Worm (Caenorhabditis elegans) whole organism, mixed stage, embryonic: ENCODE measurements around the gene hsd-2.

Experiments
- M03D4.4 ChIP-seq: sonication (generic microtip); optimal IDR thresholded peaks from 2 replicates; lab custom pipeline; 2017; ENCODE audit warnings: mild to moderate bottlenecking, missing genetic modification characterization, missing compliant biosample characterization
- bed-3 ChIP-seq: fragments of 200-800 bp; sonication (Bioruptor generic); optimal IDR thresholded peaks from 3 replicates; lab custom pipeline; 2018; ENCODE audit warnings: mild to moderate bottlenecking, missing genetic modification characterization, moderate library complexity, missing compliant biosample characterization
- blmp-1 ChIP-seq: fragments of 150-350 bp; optimal IDR thresholded peaks from 2 replicates; lab custom pipeline; 2014; ENCODE audit warnings: missing biosample characterization, missing genetic modification characterization
- ceh-39 ChIP-seq: fragments of 150-350 bp; optimal IDR thresholded peaks from 2 replicates; lab custom pipeline; 2014; ENCODE audit warnings: missing biosample characterization, missing genetic modification characterization
- ceh-43 ChIP-seq: fragments of 200-800 bp; sonication (Bioruptor generic); optimal IDR thresholded peaks from 2 replicates; lab custom pipeline; 2018; ENCODE audit warnings: mild to moderate bottlenecking, missing genetic modification characterization, moderate library complexity, missing compliant biosample characterization
- ceh-83 ChIP-seq: fragments of 200-800 bp; sonication (Bioruptor generic); optimal IDR thresholded peaks from 2 replicates; lab custom pipeline; 2018; ENCODE audit warnings: mild to moderate bottlenecking, missing genetic modification characterization, missing compliant biosample characterization
- ces-1 ChIP-seq: fragments of 150-350 bp; optimal IDR thresholded peaks from 2 replicates; lab custom pipeline; 2014; ENCODE audit warnings: missing biosample characterization, missing genetic modification reagents, missing genetic modification characterization
- drap-1 ChIP-seq: fragments of 200-800 bp; sonication (Bioruptor generic); optimal IDR thresholded peaks from 3 replicates; lab custom pipeline; 2018; ENCODE audit warnings: mild to moderate bottlenecking, missing genetic modification characterization, missing compliant biosample characterization
- elt-1 ChIP-seq: sonication (generic microtip); optimal IDR thresholded peaks from 2 replicates; lab custom pipeline; 2017; ENCODE audit warnings: missing genetic modification characterization, mild to moderate bottlenecking, missing compliant biosample characterization, antibody characterized with exemption, moderate library complexity, borderline replicate concordance; ENCODE audit not compliant: insufficient read depth
- elt-3 ChIP-seq: fragments of 150-350 bp; optimal IDR thresholded peaks from 2 replicates; lab custom pipeline; 2014; ENCODE audit warnings: missing biosample characterization, missing genetic modification characterization
- flh-1 ChIP-seq: fragments of 200-800 bp; sonication (Bioruptor generic); optimal IDR thresholded peaks from 2 replicates; lab custom pipeline; 2018; ENCODE audit warnings: mild to moderate bottlenecking, missing genetic modification characterization, moderate library complexity, missing compliant biosample characterization
- ham-2 ChIP-seq: fragments of 200-800 bp; sonication (Bioruptor generic); optimal IDR thresholded peaks from 2 replicates; lab custom pipeline; 2018; ENCODE audit warnings: mild to moderate bottlenecking, missing genetic modification characterization, missing compliant biosample characterization
- hlh-1 ChIP-seq: fragments of 150-350 bp; optimal IDR thresholded peaks from 2 replicates; lab custom pipeline; 2014; ENCODE audit warnings: missing biosample characterization, missing genetic modification reagents, missing genetic modification characterization
- lin-13 ChIP-seq: fragments of 150-350 bp; optimal IDR thresholded peaks from 2 replicates; lab custom pipeline; 2014; ENCODE audit warnings: missing biosample characterization, missing genetic modification characterization
- lin-32 ChIP-seq: fragments of 200-800 bp; sonication (Bioruptor generic); optimal IDR thresholded peaks from 2 replicates; lab custom pipeline; 2018; ENCODE audit warnings: mild to moderate bottlenecking, missing genetic modification characterization, missing compliant biosample characterization
- lsy-2 ChIP-seq: fragments of 150-350 bp; optimal IDR thresholded peaks from 2 replicates; lab custom pipeline; 2014; ENCODE audit warnings: missing biosample characterization, missing genetic modification characterization
- mab-5 ChIP-seq: fragments of 150-350 bp; optimal IDR thresholded peaks from 2 replicates; lab custom pipeline; 2014; ENCODE audit warnings: missing biosample characterization, missing genetic modification characterization
- mep-1 ChIP-seq: fragments of 150-350 bp; optimal IDR thresholded peaks from 2 replicates; lab custom pipeline; 2017; ENCODE audit warnings: missing biosample characterization, missing genetic modification reagents, missing genetic modification characterization, inconsistent platforms
- nhr-12 ChIP-seq: fragments of 150-350 bp; optimal IDR thresholded peaks from 2 replicates; lab custom pipeline; 2014; ENCODE audit warnings: missing biosample characterization, missing genetic modification characterization
- nhr-2 ChIP-seq: fragments of 150-350 bp; optimal IDR thresholded peaks from 2 replicates; lab custom pipeline; 2014; ENCODE audit warnings: missing biosample characterization, missing genetic modification characterization
- nhr-237 ChIP-seq: fragments of 150-350 bp; optimal IDR thresholded peaks from 2 replicates; lab custom pipeline; 2014; ENCODE audit warnings: missing biosample characterization, missing genetic modification characterization
- nhr-76 ChIP-seq: sonication (generic microtip); optimal IDR thresholded peaks from 2 replicates; lab custom pipeline; 2017; ENCODE audit warnings: missing biosample characterization, missing genetic modification characterization
- pha-4 ChIP-seq: fragments of 150-350 bp; optimal IDR thresholded peaks from 2 replicates; lab custom pipeline; 2018; ENCODE audit warnings: missing biosample characterization, missing genetic modification reagents, missing genetic modification characterization
- sem-2 ChIP-seq: fragments of 200-800 bp; sonication (Bioruptor generic); optimal IDR thresholded peaks from 2 replicates; lab custom pipeline; 2018; ENCODE audit warnings: mild to moderate bottlenecking, missing genetic modification characterization, missing compliant biosample characterization
- snpc-4 ChIP-seq: fragments of 150-350 bp; optimal IDR thresholded peaks from 2 replicates; lab custom pipeline; 2014; ENCODE audit warnings: missing biosample characterization, missing genetic modification characterization
- tbx-8 ChIP-seq: fragments of 200-800 bp; sonication (Bioruptor generic); optimal IDR thresholded peaks from 2 replicates; lab custom pipeline; 2018; ENCODE audit warnings: mild to moderate bottlenecking, missing genetic modification characterization, moderate library complexity, missing compliant biosample characterization
- unc-120 ChIP-seq: sonication (generic microtip); optimal IDR thresholded peaks from 2 replicates; lab custom pipeline; 2017; ENCODE audit warnings: missing genetic modification characterization, missing compliant biosample characterization; ENCODE audit not compliant: poor library complexity, severe bottlenecking
- unc-39 ChIP-seq: fragments of 150-350 bp; optimal IDR thresholded peaks from 2 replicates; lab custom pipeline; 2014; ENCODE audit warnings: missing biosample characterization, missing genetic modification characterization
- unc-62 ChIP-seq: fragments of 150-350 bp; optimal IDR thresholded peaks from 2 replicates; lab custom pipeline; 2014; ENCODE audit warnings: missing biosample characterization, missing genetic modification reagents, missing genetic modification characterization
- zip-8 ChIP-seq: fragments of 150-350 bp; optimal IDR thresholded peaks from 2 replicates; lab custom pipeline; 2014; ENCODE audit warnings: missing biosample characterization, missing genetic modification characterization

The hsd-2 gene

ce11 chrX:5024300-5024699 lies 19.3 kb downstream of the hsd-2 start, which contains the start of gene ZC449.1:
ZC449.1 (plus strand) TSS chrX:5024420.
- TF ChIP-seq sem-2 (GFP tag; lab: Kevin White, UChicago) = no peak
- peak; percentile 51 for TF ChIP-seq ham-2 (GFP tag; lab: Kevin White, UChicago)
- TF ChIP-seq, all 35 proteins: peak for 1

ce11 chrX:5026461-5026860 lies 21.4 kb downstream of the hsd-2 start:
- TF ChIP-seq nhr-2 (no peak), nhr-237 (no peak), ceh-39 (tag; lab: Kevin White, UChicago) (no peak), bed-3 (GFP tag; lab: Kevin White, UChicago) (no peak), snpc-4 (tag; lab: Kevin White, UChicago) (no peak), mab-5 (tag; lab: Kevin White, UChicago) (no peak)

- TF ChIP-seq blmp-1 (no peak), hlh-1 (tag; lab: Kevin White, UChicago) (peak; percentile 44), lin-32 (GFP tag; lab: Kevin White, UChicago) (no peak), lsy-2 (tag; lab: Kevin White, UChicago) (no peak), ceh-43 (GFP tag; lab: Kevin White, UChicago) (no peak), unc-120 (tag; lab: Kevin White, UChicago) (no peak), ces-1 (GFP tag; lab: Kevin White, UChicago) (peak; percentile 73)
Measured at ce11 chrX:5027923-5028592, 23.0 kb downstream of the hsd-2 start.

ce11 chrX:5028593-5028955 lies 23.5 kb downstream of the hsd-2 start:
- TF ChIP-seq unc-62 (GFP tag; lab: Kevin White, UChicago) (no peak), unc-120 (tag; lab: Kevin White, UChicago) (no peak), lin-13 (no peak), M03D4.4 (tag; lab: Kevin White, UChicago) (no peak), mep-1 (tag; lab: Kevin White, UChicago) (no peak), hlh-1 (tag; lab: Kevin White, UChicago) (no peak), ceh-43 (GFP tag; lab: Kevin White, UChicago) (no peak), nhr-12 (tag; lab: Kevin White, UChicago) (no peak), ceh-39 (tag; lab: Kevin White, UChicago) (no peak), tbx-8 (GFP tag; lab: Kevin White, UChicago) (no peak), elt-3 (no peak), sem-2 (GFP tag; lab: Kevin White, UChicago) (no peak), nhr-237 (no peak), unc-39 (tag; lab: Kevin White, UChicago) (no peak)
- TF ChIP-seq, all 35 proteins: peak for 0

ce11 chrX:5031742-5032141 lies 26.7 kb downstream of the hsd-2 start:
- TF ChIP-seq ces-1 (GFP tag; lab: Kevin White, UChicago) (peak; percentile 99), lsy-2 (tag; lab: Kevin White, UChicago) (no peak)

- no peak for TF ChIP-seq ceh-39 (tag; lab: Kevin White, UChicago)
- TF ChIP-seq ces-1 (GFP tag; lab: Kevin White, UChicago) = peak; percentile 20
- TF ChIP-seq flh-1 (GFP tag; lab: Kevin White, UChicago) = no peak
- TF ChIP-seq nhr-2 = no peak
- TF ChIP-seq ceh-83 (GFP tag; lab: Kevin White, UChicago) = no peak
- no peak for TF ChIP-seq nhr-76
- no peak for TF ChIP-seq snpc-4 (tag; lab: Kevin White, UChicago)
- TF ChIP-seq unc-120 (tag; lab: Kevin White, UChicago) = no peak
Measured at ce11 chrX:5033868-5034267, 28.8 kb downstream of the hsd-2 start, which contains the start of gene ZC449.4. ZC449.4 (minus strand) TSS chrX:5033968.

- no peak for TF ChIP-seq elt-1 (tag; lab: Kevin White, UChicago)
- no peak for TF ChIP-seq unc-120 (tag; lab: Kevin White, UChicago)
- TF ChIP-seq nhr-2 = no peak
- no peak for TF ChIP-seq pha-4 (tag; lab: Kevin White, UChicago)
- no peak for TF ChIP-seq snpc-4 (tag; lab: Kevin White, UChicago)
- TF ChIP-seq mep-1 (tag; lab: Kevin White, UChicago) = no peak
- no peak for TF ChIP-seq sem-2 (GFP tag; lab: Kevin White, UChicago)
- no peak for TF ChIP-seq lin-32 (GFP tag; lab: Kevin White, UChicago)
- TF ChIP-seq nhr-12 (tag; lab: Kevin White, UChicago) = no peak
- TF ChIP-seq bed-3 (GFP tag; lab: Kevin White, UChicago) = no peak
- TF ChIP-seq elt-3 = no peak
- no peak for TF ChIP-seq drap-1 (GFP tag; lab: Kevin White, UChicago)
- TF ChIP-seq zip-8 = no peak
- TF ChIP-seq ces-1 (GFP tag; lab: Kevin White, UChicago) = no peak
- no peak for TF ChIP-seq ham-2 (GFP tag; lab: Kevin White, UChicago)
- no peak for TF ChIP-seq blmp-1
Measured at ce11 chrX:5037673-5038072, 32.6 kb downstream of the hsd-2 start, which contains the start of gene ZC449.5. ZC449.5 (minus strand) TSS chrX:5037773.
